Fruit fly (Drosophila melanogaster) whole organism, embryonic: ENCODE data around the gene CG13077.

Experiments used
- CG10565 ChIP-seq: fragments of 200-800 bp; sonication (Bioruptor generic); optimal IDR thresholded peaks from 3 replicates; lab custom pipeline; 2016; ENCODE audit warnings: missing biosample characterization, mild to moderate bottlenecking, missing genetic modification characterization
- CG11247 ChIP-seq: fragments of 200-800 bp; sonication (Bioruptor generic); IDR thresholded peaks from 2 replicates; pipeline ENCODE4 v1.3.6; 2022; ENCODE audit warnings: missing biosample characterization, missing genetic modification characterization
- CG11696 ChIP-seq: fragments of 200-800 bp; sonication (Bioruptor generic); IDR thresholded peaks from 2 replicates; pipeline ENCODE4 v1.3.6; 2022; ENCODE audit warnings: missing biosample characterization, missing genetic modification characterization
- CG13894 ChIP-seq: fragments of 200-800 bp; sonication (Bioruptor generic); optimal IDR thresholded peaks from 3 replicates; lab custom pipeline; 2018; ENCODE audit warnings: missing biosample characterization, mild to moderate bottlenecking, missing genetic modification characterization, moderate library complexity
- CG15011 ChIP-seq: fragments of 200-800 bp; sonication (Bioruptor generic); optimal IDR thresholded peaks from 3 replicates; lab custom pipeline; 2018; ENCODE audit warnings: missing biosample characterization, mild to moderate bottlenecking, missing genetic modification characterization
- CG1602 ChIP-seq: fragments of 200-800 bp; sonication (Bioruptor generic); optimal IDR thresholded peaks from 3 replicates; lab custom pipeline; 2016; ENCODE audit warnings: missing biosample characterization, missing genetic modification characterization
- CG16863 ChIP-seq: fragments of 200-800 bp; sonication (Bioruptor generic); optimal IDR thresholded peaks from 3 replicates; lab custom pipeline; 2016; ENCODE audit warnings: missing biosample characterization, missing genetic modification characterization
- CG17186 ChIP-seq: fragments of 200-800 bp; sonication (Bioruptor generic); optimal IDR thresholded peaks from 3 replicates; lab custom pipeline; 2017; ENCODE audit warnings: missing biosample characterization, missing genetic modification reagents, missing genetic modification characterization
- CG17361 ChIP-seq: fragments of 200-800 bp; sonication (Bioruptor generic); IDR thresholded peaks from 3 replicates; pipeline ENCODE4 v1.3.6; 2022; ENCODE audit warnings: missing biosample characterization, missing genetic modification characterization
- CG17612 ChIP-seq: fragments of 200-800 bp; sonication (Bioruptor generic); IDR thresholded peaks from 2 replicates; pipeline ENCODE4 v1.3.6; 2022; ENCODE audit warnings: missing biosample characterization, missing genetic modification characterization
- CG18011 ChIP-seq: fragments of 200-800 bp; sonication (Bioruptor generic); optimal IDR thresholded peaks from 2 replicates; lab custom pipeline; 2017; ENCODE audit warnings: missing biosample characterization, missing genetic modification characterization, mild to moderate bottlenecking, moderate library complexity, missing genotype
- CG31388 ChIP-seq: fragments of 200-800 bp; sonication (Bioruptor generic); optimal IDR thresholded peaks from 2 replicates; lab custom pipeline; 2016; ENCODE audit warnings: missing biosample characterization, missing genetic modification characterization
- CG3407 ChIP-seq: fragments of 200-800 bp; sonication (Bioruptor generic); optimal IDR thresholded peaks from 2 replicates; lab custom pipeline; 2018; ENCODE audit warnings: missing biosample characterization, mild to moderate bottlenecking, missing genetic modification characterization
- CG3838 ChIP-seq: fragments of 200-800 bp; sonication (Bioruptor generic); optimal IDR thresholded peaks from 3 replicates; lab custom pipeline; 2016; ENCODE audit warnings: missing biosample characterization, missing genetic modification characterization
- CG43689 ChIP-seq: fragments of 200-800 bp; sonication (Bioruptor generic); IDR thresholded peaks from 2 replicates; pipeline ENCODE4 v1.3.6; 2022; ENCODE audit warnings: missing biosample characterization, missing genetic modification characterization
- CG4424 ChIP-seq: fragments of 200-800 bp; sonication (Bioruptor generic); optimal IDR thresholded peaks from 3 replicates; lab custom pipeline; 2016; ENCODE audit warnings: missing biosample characterization, missing genetic modification characterization
- CG4730 ChIP-seq: fragments of 200-800 bp; sonication (Bioruptor generic); IDR thresholded peaks from 2 replicates; pipeline ENCODE4 v1.3.6; 2022; ENCODE audit warnings: missing biosample characterization, missing genetic modification characterization
- CG5245 ChIP-seq: fragments of 200-800 bp; sonication (Bioruptor generic); optimal IDR thresholded peaks from 3 replicates; lab custom pipeline; 2016; ENCODE audit warnings: missing biosample characterization, missing genetic modification characterization
- CG6689 ChIP-seq: fragments of 200-800 bp; sonication (Bioruptor generic); IDR thresholded peaks from 2 replicates; pipeline ENCODE4 v1.3.6; 2022; ENCODE audit warnings: missing biosample characterization, missing genetic modification characterization
- CG8478 ChIP-seq: fragments of >200 bp; optimal IDR thresholded peaks from 2 replicates; lab custom pipeline; 2018
- CTCF ChIP-seq: fragments of 200-800 bp; sonication (Bioruptor generic); optimal IDR thresholded peaks from 2 replicates; lab custom pipeline; 2017; ENCODE audit warnings: missing biosample characterization, mild to moderate bottlenecking, missing genetic modification characterization, moderate library complexity
- Dref ChIP-seq: fragments of 200-800 bp; sonication (Bioruptor generic); IDR thresholded peaks from 2 replicates; pipeline ENCODE4 v1.3.6; 2022; ENCODE audit warnings: missing biosample characterization, missing genetic modification characterization
- Ets65A ChIP-seq: fragments of 200-800 bp; sonication (Bioruptor generic); peaks from one replicate; lab custom pipeline; 2016; ENCODE audit warnings: missing biosample characterization, missing genetic modification characterization
- HLH3B ChIP-seq: fragments of 200-800 bp; sonication (Bioruptor generic); IDR thresholded peaks from 2 replicates; pipeline ENCODE4 v1.3.6; 2022; ENCODE audit warnings: missing biosample characterization, missing genetic modification characterization
- HLH54F ChIP-seq: fragments of 200-800 bp; sonication (Bioruptor generic); optimal IDR thresholded peaks from 3 replicates; lab custom pipeline; 2016; ENCODE audit warnings: missing biosample characterization, missing genetic modification characterization
- Hey ChIP-seq: fragments of 200-800 bp; sonication (Bioruptor generic); optimal IDR thresholded peaks from 3 replicates; lab custom pipeline; 2018; ENCODE audit warnings: missing biosample characterization, mild to moderate bottlenecking, missing genetic modification characterization
- Kr ChIP-seq: fragments of 200-800 bp; sonication (Bioruptor generic); optimal IDR thresholded peaks from 2 replicates; lab custom pipeline; 2017; ENCODE audit warnings: missing biosample characterization, mild to moderate bottlenecking, missing genetic modification characterization
- Poxn ChIP-seq: fragments of 200-800 bp; sonication (Bioruptor generic); IDR thresholded peaks from 2 replicates; pipeline ENCODE4 v1.3.6; 2022; ENCODE audit warnings: missing biosample characterization, missing genetic modification characterization
- Six4 ChIP-seq: fragments of 200-800 bp; sonication (Bioruptor generic); optimal IDR thresholded peaks from 2 replicates; lab custom pipeline; 2016; ENCODE audit warnings: missing biosample characterization, missing genetic modification characterization
- Ssrp ChIP-seq: fragments of 200-800 bp; sonication (Bioruptor generic); optimal IDR thresholded peaks from 2 replicates; lab custom pipeline; 2018; ENCODE audit warnings: missing biosample characterization, mild to moderate bottlenecking, missing genetic modification characterization, moderate library complexity
- Stat92E ChIP-seq, 3 experiments: fragments of >200 bp in 2 of 3; fragments of 200-800 bp in 1 of 3; sonication (Bioruptor generic) in 1 of 3; optimal IDR thresholded peaks; 2 replicates each; lab custom pipeline; 2017 to 2019; ENCODE audit warnings: missing biosample characterization in 3 of 3, missing genetic modification characterization in 3 of 3, mild to moderate bottlenecking in 1 of 3, moderate library complexity in 1 of 3
- ac ChIP-seq: fragments of 200-800 bp; sonication (Bioruptor generic); optimal IDR thresholded peaks from 3 replicates; lab custom pipeline; 2017; ENCODE audit warnings: missing biosample characterization, mild to moderate bottlenecking, missing genetic modification characterization
- bcd ChIP-seq: fragments of 200-800 bp; sonication (Bioruptor generic); optimal IDR thresholded peaks from 2 replicates; lab custom pipeline; 2017; ENCODE audit warnings: missing biosample characterization, mild to moderate bottlenecking, missing genetic modification characterization
- cad ChIP-seq: fragments of >200 bp; optimal IDR thresholded peaks from 2 replicates; lab custom pipeline; 2017; ENCODE audit warnings: missing biosample characterization, missing genetic modification characterization
- cg ChIP-seq: fragments of 200-800 bp; sonication (Bioruptor generic); optimal IDR thresholded peaks from 3 replicates; lab custom pipeline; 2019; ENCODE audit warnings: missing biosample characterization, mild to moderate bottlenecking, missing genetic modification characterization, moderate library complexity
- chinmo ChIP-seq: fragments of 200-800 bp; sonication (Bioruptor generic); IDR thresholded peaks from 4 replicates; pipeline ENCODE4 v1.3.6; 2022; ENCODE audit warnings: missing biosample characterization, missing genetic modification characterization; ENCODE audit not compliant: partially characterized antibody
- danr ChIP-seq: fragments of 200-800 bp; sonication (Bioruptor generic); IDR thresholded peaks from 2 replicates; pipeline ENCODE4 v1.3.6; 2022; ENCODE audit warnings: missing biosample characterization, missing genetic modification characterization
- ems ChIP-seq: fragments of 200-800 bp; sonication (Bioruptor generic); optimal IDR thresholded peaks from 3 replicates; lab custom pipeline; 2016; ENCODE audit warnings: missing biosample characterization, missing genetic modification characterization
- hth ChIP-seq: fragments of >200 bp; optimal IDR thresholded peaks from 2 replicates; lab custom pipeline; 2017; ENCODE audit warnings: inconsistent platforms
- inv ChIP-seq: fragments of 200-800 bp; sonication (Bioruptor generic); IDR thresholded peaks from 2 replicates; pipeline ENCODE4 v1.3.6; 2022; ENCODE audit warnings: missing biosample characterization, missing genetic modification characterization; ENCODE audit not compliant: partially characterized antibody
- jumu ChIP-seq: fragments of 200-800 bp; sonication (Bioruptor generic); optimal IDR thresholded peaks from 3 replicates; lab custom pipeline; 2016; ENCODE audit warnings: missing biosample characterization, missing genetic modification characterization
- lab ChIP-seq: fragments of 200-800 bp; sonication (Bioruptor generic); optimal IDR thresholded peaks from 3 replicates; lab custom pipeline; 2017; ENCODE audit warnings: missing biosample characterization, missing genetic modification characterization, mild to moderate bottlenecking, moderate library complexity, missing genetic modification reagents
- odd ChIP-seq: fragments of 200-800 bp; sonication (Bioruptor generic); optimal IDR thresholded peaks from 2 replicates; lab custom pipeline; 2017; ENCODE audit warnings: missing biosample characterization, mild to moderate bottlenecking, missing genetic modification characterization
- slbo ChIP-seq: fragments of 200-800 bp; sonication (Bioruptor generic); IDR thresholded peaks from 2 replicates; pipeline ENCODE4 v1.3.6; 2022; ENCODE audit warnings: missing biosample characterization, missing genetic modification characterization
- tll ChIP-seq, 2 experiments: fragments of 200-800 bp in 1 of 2; fragments of >200 bp in 1 of 2; sonication (Bioruptor generic) in 1 of 2; optimal IDR thresholded peaks; 2 replicates each; lab custom pipeline; 2017 to 2019; ENCODE audit warnings: missing biosample characterization in 2 of 2, missing genetic modification characterization in 2 of 2, mild to moderate bottlenecking in 1 of 2, moderate library complexity in 1 of 2
- trem ChIP-seq: fragments of 200-800 bp; optimal IDR thresholded peaks from 3 replicates; lab custom pipeline; 2019; ENCODE audit warnings: missing biosample characterization, mild to moderate bottlenecking, missing genetic modification characterization, moderate library complexity
- unc-4 ChIP-seq: fragments of 200-800 bp; sonication (Bioruptor generic); IDR thresholded peaks from 2 replicates; pipeline ENCODE4 v1.3.6; 2022; ENCODE audit warnings: missing biosample characterization, missing genetic modification characterization; ENCODE audit not compliant: partially characterized antibody
- unpg ChIP-seq: fragments of 200-800 bp; sonication (Bioruptor generic); optimal IDR thresholded peaks from 3 replicates; lab custom pipeline; 2018; ENCODE audit warnings: missing biosample characterization, mild to moderate bottlenecking, missing genetic modification characterization, moderate library complexity
- wdn ChIP-seq: fragments of 200-800 bp; sonication (Bioruptor generic); IDR thresholded peaks from 2 replicates; pipeline ENCODE4 v1.3.6; 2022; ENCODE audit warnings: missing biosample characterization, missing genetic modification characterization
- yki ChIP-seq: fragments of >200 bp; optimal IDR thresholded peaks from 3 replicates; lab custom pipeline; 2018
- zfh1 ChIP-seq: fragments of 200-800 bp; sonication (Bioruptor generic); IDR thresholded peaks from 3 replicates; pipeline ENCODE4 v1.3.6; 2022; ENCODE audit warnings: missing biosample characterization, missing genetic modification characterization

The CG13077 gene

DNA sequence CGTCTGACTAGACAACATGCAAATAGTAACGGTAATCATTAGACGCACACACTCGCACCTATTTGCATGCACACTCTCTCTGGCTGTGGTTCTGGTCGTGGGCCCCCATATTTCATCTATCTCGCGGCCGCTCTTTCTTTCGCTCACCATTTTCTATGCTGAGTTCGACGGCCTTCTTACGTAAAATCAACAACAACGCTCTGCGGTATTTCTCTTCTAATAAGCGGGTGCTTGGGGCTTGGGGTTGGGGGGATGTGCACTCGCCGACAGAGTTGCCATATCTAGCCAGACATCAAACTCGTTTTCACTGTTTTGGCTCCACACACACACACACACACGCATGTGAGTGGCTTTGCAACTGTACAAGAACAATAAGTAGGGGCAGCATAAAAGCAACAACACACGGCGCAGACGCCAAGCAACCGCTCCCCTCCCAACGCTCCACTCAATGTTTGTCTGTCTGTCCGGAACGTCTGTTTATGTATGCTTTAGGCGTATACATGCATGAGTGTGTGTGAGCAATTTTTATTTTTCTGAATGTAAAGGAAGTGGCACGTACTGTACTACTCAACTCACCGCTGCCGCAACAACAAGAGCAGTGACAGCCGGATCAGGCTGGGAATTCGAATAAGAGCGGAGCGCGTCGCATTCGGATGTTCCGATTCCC is 9.4 kb downstream of the CG13077 start (continued):
- TF ChIP-seq bcd, result no peak
- no peak for TF ChIP-seq CG11247 (GFP tag; lab: Robert Waterston, UW)
- no peak for TF ChIP-seq Stat92E (GFP tag; optimal IDR thresholded peaks at IDR 0.05; lab: Kevin White, UChicago)
- TF ChIP-seq Poxn (GFP tag; lab: Robert Waterston, UW), result no peak
- TF ChIP-seq CTCF (GFP tag; lab: Kevin White, UChicago), result no peak
- TF ChIP-seq CG8478 (lab: Kevin White, UChicago), result peak; percentile 91
- TF ChIP-seq CG3838 (GFP tag; lab: Kevin White, UChicago), result no peak
- TF ChIP-seq Hey, result no peak
- no peak for TF ChIP-seq HLH54F (GFP tag; lab: Kevin White, UChicago)
- TF ChIP-seq hth (lab: Kevin White, UChicago), result no peak
- TF ChIP-seq jumu (GFP tag; lab: Kevin White, UChicago), result no peak
- no peak for TF ChIP-seq yki
- TF ChIP-seq CG13894, result peak; percentile 32
- TF ChIP-seq ac, result no peak
- TF ChIP-seq CG31388 (GFP tag; lab: Kevin White, UChicago), result no peak
- TF ChIP-seq zfh1 (GFP tag; lab: Robert Waterston, UW), result no peak
- TF ChIP-seq unc-4, result 0 out of 2 replicates have a peak, but pooled peaks have one; percentile 28
- no peak for TF ChIP-seq tll (GFP tag; optimal IDR thresholded peaks at IDR 0.05; lab: Kevin White, UChicago)
- TF ChIP-seq unpg (GFP tag; lab: Kevin White, UChicago), result no peak
- no peak for TF ChIP-seq danr
- TF ChIP-seq chinmo (GFP tag; lab: Robert Waterston, UW), result peak; percentile 100
- TF ChIP-seq CG6689 (GFP tag; lab: Robert Waterston, UW), result no peak
- no peak for TF ChIP-seq ems (GFP tag; lab: Kevin White, UChicago)
- TF ChIP-seq CG17612 (GFP tag; lab: Robert Waterston, UW), result no peak
- TF ChIP-seq Six4 (GFP tag; lab: Kevin White, UChicago), result no peak
- peak; percentile 98 for TF ChIP-seq cg (GFP tag; lab: Kevin White, UChicago)
- TF ChIP-seq, all 482 proteins: peak for 45

- no peak for TF ChIP-seq cad (GFP tag; lab: Kevin White, UChicago)
- peak; percentile 91 for TF ChIP-seq trem (tag; lab: Kevin White, UChicago)
- peak; percentile 96 for TF ChIP-seq lab (GFP tag; lab: Kevin White, UChicago)
- peak; percentile 99 for TF ChIP-seq CG17361
- TF ChIP-seq CG16863 (GFP tag; lab: Kevin White, UChicago), result peak; percentile 95
- peak; percentile 93 for TF ChIP-seq CG4730 (GFP tag; lab: Robert Waterston, UW)
- TF ChIP-seq CG10565 (GFP tag; lab: Kevin White, UChicago), result peak; percentile 83
- TF ChIP-seq Ets65A, result peak; percentile 100
- TF ChIP-seq Ssrp, result peak; percentile 97
- peak; percentile 85 for TF ChIP-seq CG3407 (GFP tag; lab: Kevin White, UChicago)
- TF ChIP-seq inv (GFP tag; lab: Robert Waterston, UW), result no peak
- TF ChIP-seq CG18011 (GFP tag; lab: Kevin White, UChicago), result peak; percentile 88
- no peak for TF ChIP-seq Kr
- peak; percentile 73; the same call in 1 of the 2 replicates for TF ChIP-seq CG11696 (GFP tag; lab: Robert Waterston, UW)
- TF ChIP-seq CG15011 (GFP tag; lab: Kevin White, UChicago), result peak; percentile 95
- TF ChIP-seq wdn (GFP tag; lab: Robert Waterston, UW), result peak; percentile 83
- TF ChIP-seq CG5245 (GFP tag; lab: Kevin White, UChicago), result peak; percentile 93
- TF ChIP-seq CG17186 (GFP tag; lab: Kevin White, UChicago), result peak; percentile 84
- TF ChIP-seq CG43689 (GFP tag; lab: Robert Waterston, UW), result peak; percentile 63
- TF ChIP-seq HLH3B (GFP tag; lab: Robert Waterston, UW), result peak; percentile 92
- TF ChIP-seq Dref (GFP tag; lab: Robert Waterston, UW), result peak; percentile 38; the same call in 1 of the 2 replicates
- peak; percentile 96 for TF ChIP-seq slbo (GFP tag; lab: Robert Waterston, UW)
- TF ChIP-seq CG1602, result peak; percentile 96
- peak; percentile 98 for TF ChIP-seq CG4424
- peak; percentile 90 for TF ChIP-seq odd (GFP tag; lab: Kevin White, UChicago)
Observed at dm6 chr2L:19575626-19576298, 10.1 kb downstream of the CG13077 start.
